Worm (Caenorhabditis elegans) whole organism, L2 larva: ENCODE results near the gene B0454.26.
"Not testable (repeated sequence)": the region's sequence is repeated elsewhere in the genome, so short reads cannot be mapped to it uniquely, and the experiment has no call there.

Experiments
- C34F6.9 ChIP-seq: fragments of 150-350 bp; optimal IDR thresholded peaks from 2 replicates; lab custom pipeline; 2014; ENCODE audit warnings: missing biosample characterization, missing genetic modification characterization
- R02D3.7 ChIP-seq: fragments of 150-350 bp; optimal IDR thresholded peaks from 2 replicates; lab custom pipeline; 2014; ENCODE audit warnings: missing biosample characterization, missing genetic modification characterization
- Y55F3AM.14 ChIP-seq: fragments of 200-800 bp; sonication (Bioruptor generic); optimal IDR thresholded peaks from 2 replicates; lab custom pipeline; 2018; ENCODE audit warnings: mild to moderate bottlenecking, missing genetic modification characterization, missing compliant biosample characterization
- alr-1 ChIP-seq: fragments of 150-350 bp; optimal IDR thresholded peaks from 2 replicates; lab custom pipeline; 2014; ENCODE audit warnings: missing biosample characterization, missing genetic modification characterization
- aly-2 ChIP-seq: fragments of 150-350 bp; optimal IDR thresholded peaks from 2 replicates; lab custom pipeline; 2014; ENCODE audit warnings: missing biosample characterization, missing genetic modification characterization
- ama-1 ChIP-seq: fragments of 150-350 bp; optimal IDR thresholded peaks from 2 replicates; lab custom pipeline; 2018; ENCODE audit warnings: inconsistent platforms
- blmp-1 ChIP-seq: sonication (generic microtip); optimal IDR thresholded peaks from 2 replicates; lab custom pipeline; 2017; ENCODE audit warnings: missing genetic modification characterization, mild to moderate bottlenecking, missing compliant biosample characterization, antibody characterized with exemption, moderate library complexity; ENCODE audit not compliant: insufficient read depth
- ceh-16 ChIP-seq: fragments of 150-350 bp; optimal IDR thresholded peaks from 2 replicates; lab custom pipeline; 2014; ENCODE audit warnings: missing biosample characterization, missing genetic modification characterization
- elt-1 ChIP-seq: fragments of 150-350 bp; optimal IDR thresholded peaks from 2 replicates; lab custom pipeline; 2014; ENCODE audit warnings: missing biosample characterization, missing genetic modification characterization
- elt-3 ChIP-seq: sonication (generic microtip); optimal IDR thresholded peaks from 2 replicates; lab custom pipeline; 2017; ENCODE audit warnings: missing biosample characterization, missing genetic modification characterization
- fos-1 ChIP-seq: fragments of 150-350 bp; optimal IDR thresholded peaks from 2 replicates; lab custom pipeline; 2014; ENCODE audit warnings: missing biosample characterization, missing genetic modification characterization
- lin-13 ChIP-seq: fragments of 150-350 bp; optimal IDR thresholded peaks from 2 replicates; lab custom pipeline; 2014; ENCODE audit warnings: missing biosample characterization, missing genetic modification reagents, missing genetic modification characterization
- lin-39 ChIP-seq: fragments of 150-350 bp; optimal IDR thresholded peaks from 2 replicates; lab custom pipeline; 2014; ENCODE audit warnings: missing biosample characterization, missing genetic modification reagents, missing genetic modification characterization
- lsy-2 ChIP-seq, 2 experiments: fragments of 150-350 bp in 1 of 2; sonication (generic microtip) in 1 of 2; optimal IDR thresholded peaks; 2 replicates each; lab custom pipeline; 2014 to 2017; ENCODE audit warnings: missing biosample characterization in 2 of 2, missing genetic modification characterization in 2 of 2
- mab-5 ChIP-seq: fragments of 150-350 bp; optimal IDR thresholded peaks from 2 replicates; lab custom pipeline; 2014; ENCODE audit warnings: missing biosample characterization, missing genetic modification characterization
- mbf-1 ChIP-seq: sonication (generic microtip); optimal IDR thresholded peaks from 2 replicates; lab custom pipeline; 2017; ENCODE audit warnings: missing biosample characterization, missing genetic modification characterization
- nhr-10 ChIP-seq: sonication (generic microtip); optimal IDR thresholded peaks from 2 replicates; lab custom pipeline; 2017; ENCODE audit warnings: missing biosample characterization, missing genetic modification characterization
- nhr-12 ChIP-seq: fragments of 150-350 bp; optimal IDR thresholded peaks from 2 replicates; lab custom pipeline; 2014; ENCODE audit warnings: missing biosample characterization, missing genetic modification characterization
- nhr-21 ChIP-seq: fragments of 150-350 bp; optimal IDR thresholded peaks from 2 replicates; lab custom pipeline; 2014; ENCODE audit warnings: missing biosample characterization, missing genetic modification characterization
- nhr-23 ChIP-seq: fragments of 150-350 bp; optimal IDR thresholded peaks from 2 replicates; lab custom pipeline; 2014; ENCODE audit warnings: missing biosample characterization, missing genetic modification reagents, missing genetic modification characterization
- nhr-237 ChIP-seq: fragments of 150-350 bp; optimal IDR thresholded peaks from 2 replicates; lab custom pipeline; 2014; ENCODE audit warnings: missing biosample characterization, missing genetic modification characterization
- nhr-25 ChIP-seq: fragments of 150-350 bp; sonication (generic microtip); optimal IDR thresholded peaks from 3 replicates; lab custom pipeline; 2014; ENCODE audit warnings: missing biosample characterization, missing genetic modification characterization
- nhr-6 ChIP-seq: fragments of 150-350 bp; optimal IDR thresholded peaks from 2 replicates; lab custom pipeline; 2014; ENCODE audit warnings: missing biosample characterization, missing genetic modification characterization
- nhr-77 ChIP-seq: fragments of 150-350 bp; optimal IDR thresholded peaks from 2 replicates; lab custom pipeline; 2014; ENCODE audit warnings: missing biosample characterization, missing genetic modification characterization
- skn-1 ChIP-seq: sonication (generic microtip); optimal IDR thresholded peaks from 2 replicates; lab custom pipeline; 2017; ENCODE audit warnings: missing biosample characterization, missing genetic modification characterization
- sma-3 ChIP-seq: sonication (generic microtip); optimal IDR thresholded peaks from 2 replicates; lab custom pipeline; 2016; ENCODE audit warnings: missing genetic modification reagents, missing genetic modification characterization, missing compliant biosample characterization
- sma-9 ChIP-seq, 2 experiments: fragments of 150-350 bp in 1 of 2; sonication (generic microtip) in 1 of 2; optimal IDR thresholded peaks; 2 replicates each; lab custom pipeline; 2014 to 2016; ENCODE audit warnings: missing genetic modification characterization in 2 of 2, mild to moderate bottlenecking in 1 of 2, missing biosample characterization in 1 of 2, missing compliant biosample characterization in 1 of 2, missing genetic modification reagents in 1 of 2, moderate library complexity in 1 of 2
- snpc-4 ChIP-seq: fragments of 150-350 bp; optimal IDR thresholded peaks from 2 replicates; lab custom pipeline; 2014; ENCODE audit warnings: missing biosample characterization, missing genetic modification characterization
- zag-1 ChIP-seq: fragments of 150-350 bp; optimal IDR thresholded peaks from 2 replicates; lab custom pipeline; 2014; ENCODE audit warnings: missing biosample characterization, missing genetic modification characterization
- ztf-1 ChIP-seq: fragments of 200-800 bp; sonication (Bioruptor generic); conservative IDR thresholded peaks from 2 replicates; pipeline ENCODE4 v1.3.6; 2022; ENCODE audit warnings: missing genetic modification characterization, missing compliant biosample characterization

Gene B0454.26

DNA sequence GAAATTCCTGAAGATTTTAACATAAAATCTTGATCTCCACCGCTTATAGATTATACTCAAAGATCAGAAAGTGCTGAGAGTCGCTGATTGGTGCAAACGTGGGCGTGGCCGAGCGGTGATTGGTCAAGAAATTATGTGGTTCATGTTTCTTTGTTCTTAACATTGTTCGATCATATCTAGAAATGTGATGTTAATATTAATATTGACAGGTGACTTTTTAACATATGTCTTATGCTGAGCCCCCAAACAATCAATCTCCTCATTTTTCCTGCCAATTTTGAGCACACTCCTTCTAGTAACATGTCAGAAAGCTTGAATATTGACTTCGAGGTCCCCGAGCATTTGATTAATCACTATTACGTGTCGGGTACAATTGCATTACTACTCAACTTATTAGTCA is 5.7 kb upstream of the B0454.26 start, which contains the start of gene sri-29:
Gene sri-29 (plus strand): TSS at position 301 of the 400 bp plus-strand sequence.
- TF ChIP-seq snpc-4 (tag; lab: Kevin White, UChicago) (no peak), nhr-77 (tag; lab: Kevin White, UChicago) (no peak), nhr-21 (tag; lab: Kevin White, UChicago) (no peak), nhr-237 (no peak), nhr-12 (no peak), nhr-25 (tag; lab: Kevin White, UChicago) (no peak), elt-3 (tag; lab: Kevin White, UChicago) (no peak), aly-2 (tag; lab: Kevin White, UChicago) (no peak), skn-1 (tag; lab: Kevin White, UChicago) (no peak), blmp-1 (tag; lab: Kevin White, UChicago) (no peak), elt-1 (tag; lab: Kevin White, UChicago) (no peak), lin-13 (GFP tag; lab: Kevin White, UChicago) (no peak), lsy-2 (tag; optimal IDR thresholded peaks at IDR 0.05; lab: Kevin White, UChicago) (no peak), sma-3 (GFP tag; lab: Kevin White, UChicago) (no peak), fos-1 (tag; lab: Kevin White, UChicago) (no peak)
- TF ChIP-seq, all 48 proteins: peak for 0

DNA sequence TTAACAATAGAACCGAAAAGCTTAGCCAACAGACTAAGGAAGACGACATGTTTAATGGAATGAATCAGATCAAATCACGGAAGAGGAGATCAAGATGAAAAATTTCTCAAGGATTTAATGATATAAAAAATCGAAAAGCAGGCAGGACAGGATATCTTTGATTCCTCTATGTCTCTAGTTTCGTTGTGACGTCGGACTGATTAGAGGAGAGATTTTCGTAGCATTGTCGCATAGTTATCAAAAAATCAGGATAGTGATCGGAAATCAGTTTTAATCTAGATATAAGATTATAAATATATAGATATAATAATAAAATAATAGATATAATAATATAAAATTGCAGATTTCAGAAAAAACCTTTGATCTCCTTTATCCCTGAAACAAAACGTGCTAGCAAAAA is 5.0 kb upstream of the B0454.26 start, which contains the start of gene B0454.8:
Gene B0454.8 (minus strand): TSS at position 101 of the 400 bp plus-strand sequence.
- TF ChIP-seq snpc-4 (tag; lab: Kevin White, UChicago) (no peak), nhr-12 (no peak), ztf-1 (GFP tag; lab: Robert Waterston, UW) (no peak), elt-1 (tag; lab: Kevin White, UChicago) (no peak), aly-2 (tag; lab: Kevin White, UChicago) (no peak), C34F6.9 (tag; lab: Kevin White, UChicago) (no peak), zag-1 (no peak), mab-5 (tag; lab: Kevin White, UChicago) (no peak)

DNA sequence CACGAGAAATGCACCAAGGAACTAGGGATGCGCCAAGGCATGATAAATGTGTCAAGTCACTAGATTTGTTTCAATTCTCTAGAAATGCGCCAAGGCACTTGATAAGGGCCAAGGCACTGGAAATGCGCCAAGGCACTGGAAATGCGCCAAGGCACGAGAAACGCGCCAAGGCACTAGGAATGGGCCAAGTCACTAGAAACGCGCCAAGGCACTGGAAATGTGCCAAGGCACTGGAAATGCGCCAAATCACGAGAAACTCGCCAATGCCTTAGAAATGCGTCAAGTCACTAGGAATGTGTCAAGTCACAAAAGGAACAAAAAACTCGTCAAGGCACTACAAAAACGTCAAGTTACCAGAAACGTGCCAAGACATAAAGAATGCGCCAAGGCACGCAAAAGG is 2.0 kb downstream of the B0454.26 start:
- no peak for TF ChIP-seq Y55F3AM.14 (GFP tag; lab: Kevin White, UChicago)
- TF ChIP-seq nhr-10 (tag; lab: Kevin White, UChicago) = no peak
- TF ChIP-seq alr-1 = no peak
- no peak for TF ChIP-seq sma-9 (GFP tag; optimal IDR thresholded peaks at IDR 0.05; lab: Kevin White, UChicago)
- no peak for TF ChIP-seq sma-9 (tag; optimal IDR thresholded peaks at IDR 0.05; lab: Kevin White, UChicago)
- TF ChIP-seq R02D3.7 (tag; lab: Kevin White, UChicago) = no peak
- no peak for TF ChIP-seq lin-39 (tag; lab: Kevin White, UChicago)
- TF ChIP-seq sma-3 (GFP tag; lab: Kevin White, UChicago) = no peak
- TF ChIP-seq ama-1 (lab: Kevin White, UChicago) = no peak
- no peak for TF ChIP-seq nhr-23 (tag; lab: Kevin White, UChicago)
- TF ChIP-seq, all 48 proteins: peak for 0

DNA sequence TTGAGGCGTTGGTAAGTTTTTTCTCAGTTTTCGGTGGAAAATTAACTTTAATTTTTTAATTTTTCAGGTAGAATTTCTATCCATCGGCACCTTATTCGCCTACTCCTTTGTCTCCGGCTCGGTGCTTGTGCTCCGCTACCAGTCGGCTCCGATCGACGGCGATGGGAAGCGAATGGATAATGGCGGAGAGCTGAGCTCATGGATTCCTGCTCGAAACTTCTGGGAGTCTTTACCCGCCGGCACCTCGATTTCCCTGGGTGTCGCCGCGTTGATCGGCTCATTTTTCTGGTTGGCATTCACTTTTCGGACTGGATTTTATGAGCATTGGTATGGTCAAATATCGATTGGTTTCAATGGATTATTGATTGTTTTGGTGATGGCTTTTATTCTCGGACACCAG is 3.4 kb downstream of the B0454.26 start:
- TF ChIP-seq ceh-16 (tag; lab: Kevin White, UChicago) = no peak
- no peak for TF ChIP-seq ama-1 (lab: Kevin White, UChicago)

DNA sequence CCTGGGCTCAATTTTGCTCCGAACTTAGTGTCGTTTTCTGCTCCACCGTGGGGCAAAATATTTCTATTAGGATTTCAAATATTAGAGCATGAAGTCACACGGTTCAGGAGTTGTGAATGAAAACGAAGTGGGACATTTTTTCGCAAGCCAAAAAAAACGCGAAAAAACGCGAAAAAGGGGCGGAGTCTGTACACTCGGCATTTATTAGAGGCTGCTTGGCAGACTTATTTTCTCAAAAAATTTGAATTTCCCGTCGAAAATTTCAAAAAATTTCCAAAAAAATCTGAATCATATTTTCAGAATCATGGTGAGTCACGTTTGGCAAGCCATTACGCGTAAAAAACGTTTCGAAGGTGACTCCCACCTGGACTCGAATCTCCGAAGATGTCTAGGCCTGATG is 5.9 kb downstream of the B0454.26 start, which contains the start of gene B0454.6:
Gene B0454.6 (plus strand): TSS at position 301 of the 400 bp plus-strand sequence.
- not testable (repeated sequence) for TF ChIP-seq ztf-1 (GFP tag; lab: Robert Waterston, UW); elt-1 (tag; lab: Kevin White, UChicago); mbf-1 (tag; lab: Kevin White, UChicago)

DNA sequence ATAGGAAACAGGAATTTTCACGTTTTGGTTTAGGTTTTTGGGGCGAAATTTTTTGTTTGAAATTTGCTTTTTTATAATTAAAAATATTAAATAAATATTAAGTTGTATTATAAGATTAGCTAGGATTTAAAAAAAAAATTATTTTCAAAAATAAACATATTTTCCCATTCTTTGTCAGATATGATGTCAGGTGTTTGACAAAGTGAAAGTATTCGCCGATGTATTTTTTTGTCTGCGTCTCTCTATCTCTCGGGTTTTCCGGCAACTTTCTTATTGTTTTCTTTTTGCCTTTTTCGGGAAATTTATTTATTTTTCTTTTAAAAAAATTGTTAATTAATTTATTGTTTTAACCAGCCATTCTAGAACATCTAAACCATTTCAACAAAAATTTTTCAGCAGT is 7.9 kb downstream of the B0454.26 start:
- TF ChIP-seq snpc-4 (tag; lab: Kevin White, UChicago) (no peak), nhr-6 (no peak), blmp-1 (tag; lab: Kevin White, UChicago) (peak; percentile 65)
